Worm (Caenorhabditis elegans): Measurements from ENCODE around the gene srbc-44.

srbc-44 gene

DNA sequence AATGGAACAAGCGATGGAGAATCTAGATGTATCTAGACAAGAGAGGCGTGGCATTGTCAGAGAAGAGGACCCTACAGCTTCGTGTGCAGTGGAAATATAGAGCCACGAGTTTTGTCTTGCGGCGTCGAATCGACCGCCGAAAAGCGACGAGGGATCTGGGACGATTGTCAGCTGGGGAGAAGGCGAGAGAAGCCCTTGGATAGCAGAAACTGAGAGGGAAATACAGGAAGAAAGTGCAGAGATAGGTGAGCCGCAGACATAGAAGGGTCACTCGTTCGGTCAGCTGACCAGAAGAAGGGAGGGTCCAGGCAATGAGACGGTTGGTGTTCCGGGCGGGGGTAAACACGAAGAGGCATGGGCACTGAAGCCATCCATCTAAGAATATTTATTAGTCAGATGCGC is 26.1 kb upstream of the srbc-44 start:
- TF ChIP-seq ztf-29 (GFP tag; IDR thresholded peaks at IDR 0.05) (peak; percentile 64; the same call in 1 of the 2 replicates), flt-1 (GFP tag; IDR thresholded peaks at IDR 0.05) (0 out of 2 replicates have a peak, but pooled peaks have one; percentile 45), klf-2 (GFP tag; conservative IDR thresholded peaks at IDR 0.05) (no peak), med-1 (GFP tag; optimal IDR thresholded peaks at IDR 0.05; ENCODE audit: insufficient read depth) (no peak), cog-1 (tag; optimal IDR thresholded peaks at IDR 0.05) (peak; percentile 71), ref-1 (GFP tag; conservative IDR thresholded peaks at IDR 0.05) (no peak), tab-1 (GFP tag; IDR thresholded peaks at IDR 0.05) (0 out of 2 replicates have a peak, but pooled peaks have one; percentile 39), T22C8.4 (GFP tag; IDR thresholded peaks at IDR 0.05) (no peak), ztf-23 (GFP tag; IDR thresholded peaks at IDR 0.05) (0 out of 2 replicates have a peak, but pooled peaks have one; percentile 54)

ce11 chrV:12814022-12814421 is 25.7 kb upstream of the srbc-44 start, which contains the start of gene ZC443.3:
Gene ZC443.3, minus strand, starts transcription at chrV:12814122.
- TF ChIP-seq med-1 (GFP tag; optimal IDR thresholded peaks at IDR 0.05; ENCODE audit: insufficient read depth) (no peak), T22C8.4 (GFP tag; IDR thresholded peaks at IDR 0.05) (no peak), flt-1 (GFP tag; IDR thresholded peaks at IDR 0.05) (no peak)

DNA sequence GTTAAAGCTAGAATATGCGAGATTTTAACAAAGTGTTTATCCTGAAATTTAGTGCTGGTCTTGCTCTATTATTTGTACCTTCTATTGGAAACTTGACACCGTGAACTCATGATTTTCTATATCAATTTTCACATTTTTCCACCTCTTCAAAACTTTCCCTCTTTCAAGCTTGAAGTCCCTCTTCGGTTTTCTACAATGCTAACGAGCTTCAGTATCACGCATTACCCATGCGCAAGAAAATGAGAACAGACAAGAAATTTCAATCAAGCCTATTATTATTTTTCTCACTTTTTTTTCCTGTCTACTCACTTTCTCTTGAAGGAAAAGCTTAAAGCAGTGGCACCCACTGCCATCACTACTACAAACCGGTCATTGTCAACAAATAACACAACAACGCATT is 23.5 kb upstream of the srbc-44 start:
- TF ChIP-seq ztf-29 (GFP tag; IDR thresholded peaks at IDR 0.05) (no peak), cog-1 (tag; optimal IDR thresholded peaks at IDR 0.05) (no peak), med-1 (GFP tag; optimal IDR thresholded peaks at IDR 0.05; ENCODE audit: insufficient read depth) (no peak), flt-1 (GFP tag; IDR thresholded peaks at IDR 0.05) (no peak), ref-1 (GFP tag; conservative IDR thresholded peaks at IDR 0.05) (no peak), klf-2 (GFP tag; conservative IDR thresholded peaks at IDR 0.05) (no peak)

DNA sequence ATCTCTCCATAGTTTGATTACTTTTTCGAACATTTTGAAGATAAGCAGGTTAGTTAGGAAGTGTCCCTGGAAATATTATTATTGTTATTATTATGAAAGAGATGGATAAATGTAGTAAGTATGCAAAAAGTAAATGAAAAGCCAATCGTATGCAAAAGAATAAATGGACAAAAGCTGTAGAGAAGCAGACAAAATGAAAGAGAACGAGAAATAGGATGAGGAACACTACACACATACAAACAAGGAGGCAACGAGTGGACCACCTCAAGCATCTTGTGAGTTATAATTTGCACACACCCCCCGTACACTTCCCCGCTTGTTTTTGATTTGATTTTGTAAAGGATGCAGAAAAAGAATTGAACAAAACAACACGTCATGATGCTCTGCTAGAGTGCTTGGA is 22.8 kb upstream of the srbc-44 start, which contains the start of gene ZC443.2:
ZC443.2 (minus strand) TSS at position 67 of the 400 bp plus-strand sequence.
- no peak for TF ChIP-seq tab-1 (GFP tag; IDR thresholded peaks at IDR 0.05)
- no peak for TF ChIP-seq med-1 (GFP tag; optimal IDR thresholded peaks at IDR 0.05; ENCODE audit: insufficient read depth)
- no peak for TF ChIP-seq flt-1 (GFP tag; IDR thresholded peaks at IDR 0.05)
- no peak for TF ChIP-seq ref-1 (GFP tag; conservative IDR thresholded peaks at IDR 0.05)
- TF ChIP-seq cog-1 (tag; optimal IDR thresholded peaks at IDR 0.05): no peak
- no peak for TF ChIP-seq klf-2 (GFP tag; conservative IDR thresholded peaks at IDR 0.05)
- no peak for TF ChIP-seq T22C8.4 (GFP tag; IDR thresholded peaks at IDR 0.05)
- no peak for TF ChIP-seq ztf-23 (GFP tag; IDR thresholded peaks at IDR 0.05)

DNA sequence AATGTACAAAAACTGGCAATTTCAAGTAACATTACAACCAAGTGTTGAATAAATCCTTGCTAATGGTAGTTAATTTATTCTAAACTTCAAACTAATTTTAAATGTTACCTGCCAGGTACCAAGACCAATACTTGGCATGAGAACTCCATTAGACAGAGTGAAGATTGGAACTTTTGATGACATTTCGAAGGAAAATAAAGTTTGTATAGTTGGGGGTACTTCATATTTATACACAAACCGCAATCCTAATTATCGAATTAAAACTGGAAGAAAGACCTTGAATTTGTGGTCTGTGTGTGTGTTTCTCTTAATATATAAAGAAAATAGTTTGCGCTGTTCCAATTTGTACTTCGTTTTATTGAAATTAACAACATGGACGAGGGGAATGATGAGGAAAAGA is 21.5 kb upstream of the srbc-44 start, which contains the start of gene ZC443.1:
ZC443.1 (minus strand) TSS at position 205 of the 400 bp plus-strand sequence.
- no peak for TF ChIP-seq ztf-29 (GFP tag; IDR thresholded peaks at IDR 0.05)
- no peak for TF ChIP-seq med-1 (GFP tag; optimal IDR thresholded peaks at IDR 0.05; ENCODE audit: insufficient read depth)
- TF ChIP-seq ref-1 (GFP tag; conservative IDR thresholded peaks at IDR 0.05): no peak
- TF ChIP-seq klf-2 (GFP tag; conservative IDR thresholded peaks at IDR 0.05): no peak
- TF ChIP-seq flt-1 (GFP tag; IDR thresholded peaks at IDR 0.05): no peak
- TF ChIP-seq cog-1 (tag; optimal IDR thresholded peaks at IDR 0.05): no peak
- TF ChIP-seq tab-1 (GFP tag; IDR thresholded peaks at IDR 0.05): no peak
- no peak for TF ChIP-seq T22C8.4 (GFP tag; IDR thresholded peaks at IDR 0.05)
- TF ChIP-seq ztf-23 (GFP tag; IDR thresholded peaks at IDR 0.05): no peak

DNA sequence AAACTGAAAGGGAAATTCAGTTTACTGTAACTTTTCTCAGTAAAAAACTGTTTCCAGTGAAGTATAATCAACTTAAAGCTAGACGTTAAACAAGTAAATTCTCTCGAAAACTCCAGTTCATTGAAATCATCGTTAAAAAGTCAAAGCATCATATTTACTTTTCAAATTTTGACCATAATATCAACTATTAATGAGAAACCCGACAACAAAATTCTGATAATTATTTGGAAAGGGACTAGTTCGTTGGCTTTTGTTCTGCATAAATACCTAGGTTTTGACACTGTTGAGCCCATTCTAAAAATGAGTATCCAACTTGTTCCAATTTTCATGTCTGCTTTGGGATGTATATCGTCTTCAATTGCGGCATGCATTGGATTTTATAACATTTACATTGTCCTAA is 17.8 kb upstream of the srbc-44 start, which contains the start of gene ZC443.7:
ZC443.7 (plus strand) TSS at position 301 of the 400 bp plus-strand sequence.
- TF ChIP-seq T22C8.4 (GFP tag; IDR thresholded peaks at IDR 0.05) (no peak), cog-1 (tag; optimal IDR thresholded peaks at IDR 0.05) (no peak), flt-1 (GFP tag; IDR thresholded peaks at IDR 0.05) (no peak), ztf-29 (GFP tag; IDR thresholded peaks at IDR 0.05) (no peak), klf-2 (GFP tag; conservative IDR thresholded peaks at IDR 0.05) (no peak), tab-1 (GFP tag; IDR thresholded peaks at IDR 0.05) (no peak), med-1 (GFP tag; optimal IDR thresholded peaks at IDR 0.05; ENCODE audit: insufficient read depth) (no peak), ref-1 (GFP tag; conservative IDR thresholded peaks at IDR 0.05) (no peak), ztf-23 (GFP tag; IDR thresholded peaks at IDR 0.05) (no peak)

DNA sequence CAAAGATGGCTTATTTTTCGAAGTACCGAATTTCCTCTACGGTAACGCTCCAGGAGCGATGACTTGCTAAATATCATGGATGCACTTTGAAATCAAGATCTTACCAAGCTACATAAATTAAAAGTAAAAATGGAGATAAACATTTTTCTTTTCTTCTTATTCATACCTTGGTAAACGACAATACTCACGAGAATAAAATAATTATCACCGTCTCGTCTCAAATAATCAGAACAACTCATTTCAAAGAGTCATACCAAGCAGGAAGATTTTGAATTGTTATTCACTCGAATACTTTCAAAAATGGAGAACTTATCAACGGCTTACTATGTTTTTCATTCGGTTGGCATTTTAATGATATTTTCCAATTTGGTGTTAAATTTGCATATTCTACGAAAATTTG is 14.9 kb upstream of the srbc-44 start, which contains the start of gene srbc-45:
srbc-45 (plus strand) TSS at position 301 of the 400 bp plus-strand sequence.
- no peak for TF ChIP-seq tab-1 (GFP tag; IDR thresholded peaks at IDR 0.05)
- no peak for TF ChIP-seq cog-1 (tag; optimal IDR thresholded peaks at IDR 0.05)
- no peak for TF ChIP-seq flt-1 (GFP tag; IDR thresholded peaks at IDR 0.05)
- no peak for TF ChIP-seq klf-2 (GFP tag; conservative IDR thresholded peaks at IDR 0.05)
- TF ChIP-seq ref-1 (GFP tag; conservative IDR thresholded peaks at IDR 0.05): no peak
- no peak for TF ChIP-seq med-1 (GFP tag; optimal IDR thresholded peaks at IDR 0.05; ENCODE audit: insufficient read depth)
- TF ChIP-seq T22C8.4 (GFP tag; IDR thresholded peaks at IDR 0.05): no peak
- no peak for TF ChIP-seq ztf-29 (GFP tag; IDR thresholded peaks at IDR 0.05)
- TF ChIP-seq ztf-23 (GFP tag; IDR thresholded peaks at IDR 0.05): no peak

- TF ChIP-seq ztf-29 (GFP tag; IDR thresholded peaks at IDR 0.05) (no peak), cog-1 (tag; optimal IDR thresholded peaks at IDR 0.05) (no peak), med-1 (GFP tag; optimal IDR thresholded peaks at IDR 0.05; ENCODE audit: insufficient read depth) (no peak), klf-2 (GFP tag; conservative IDR thresholded peaks at IDR 0.05) (no peak), tab-1 (GFP tag; IDR thresholded peaks at IDR 0.05) (no peak), T22C8.4 (GFP tag; IDR thresholded peaks at IDR 0.05) (no peak), ztf-23 (GFP tag; IDR thresholded peaks at IDR 0.05) (no peak), flt-1 (GFP tag; IDR thresholded peaks at IDR 0.05) (no peak), ref-1 (GFP tag; conservative IDR thresholded peaks at IDR 0.05) (no peak)
Observed at ce11 chrV:12800171-12800570, 11.8 kb upstream of the srbc-44 start, which contains the start of gene ugt-3. Gene ugt-3, minus strand, starts transcription at chrV:12800271.

- TF ChIP-seq ztf-29 (GFP tag; IDR thresholded peaks at IDR 0.05): no peak
- no peak for TF ChIP-seq med-1 (GFP tag; optimal IDR thresholded peaks at IDR 0.05; ENCODE audit: insufficient read depth)
- no peak for TF ChIP-seq ref-1 (GFP tag; conservative IDR thresholded peaks at IDR 0.05)
- TF ChIP-seq cog-1 (tag; optimal IDR thresholded peaks at IDR 0.05): no peak
- TF ChIP-seq flt-1 (GFP tag; IDR thresholded peaks at IDR 0.05): no peak
- no peak for TF ChIP-seq tab-1 (GFP tag; IDR thresholded peaks at IDR 0.05)
- no peak for TF ChIP-seq klf-2 (GFP tag; conservative IDR thresholded peaks at IDR 0.05)
- TF ChIP-seq ztf-23 (GFP tag; IDR thresholded peaks at IDR 0.05): no peak
- TF ChIP-seq T22C8.4 (GFP tag; IDR thresholded peaks at IDR 0.05): no peak
Observed at ce11 chrV:12797992-12798391, 9.6 kb upstream of the srbc-44 start, which contains the start of gene ugt-6. Gene ugt-6, minus strand, starts transcription at chrV:12798224.
